Fruit fly (Drosophila melanogaster): ENCODE data around the gene mthl6.

mthl6 gene

dm6 chr3L:7529081-7530021, 43.6 kb downstream of the mthl6 start:
- TF ChIP-seq CG10669 (GFP tag; optimal IDR thresholded peaks at IDR 0.05): no peak
- TF ChIP-seq CG11902 (GFP tag; optimal IDR thresholded peaks at IDR 0.05): no peak
- TF ChIP-seq CG6276 (GFP tag; optimal IDR thresholded peaks at IDR 0.05): peak; percentile 18
- no peak for TF ChIP-seq spab (GFP tag; optimal IDR thresholded peaks at IDR 0.05)
- TF ChIP-seq lz (GFP tag; optimal IDR thresholded peaks at IDR 0.05): peak; percentile 39
- peak; percentile 67 for TF ChIP-seq vri (GFP tag; optimal IDR thresholded peaks at IDR 0.05)
- peak; percentile 49 for TF ChIP-seq Met (GFP tag; optimal IDR thresholded peaks at IDR 0.05)
- peak; percentile 60 for TF ChIP-seq CG32006 (GFP tag; optimal IDR thresholded peaks at IDR 0.05)
- TF ChIP-seq CG3919 (GFP tag; optimal IDR thresholded peaks at IDR 0.05): peak; percentile 5
- TF ChIP-seq Lpt (GFP tag; optimal IDR thresholded peaks at IDR 0.05): no peak
- TF ChIP-seq ss (GFP tag; optimal IDR thresholded peaks at IDR 0.05): peak in 1 of 2 experiments; percentile 55
- peak; percentile 22 for TF ChIP-seq Sox14 (GFP tag; optimal IDR thresholded peaks at IDR 0.05)
- TF ChIP-seq CG6163 (GFP tag; IDR thresholded peaks at IDR 0.05): no peak; the same call in 2 of the 3 replicates
- no peak for TF ChIP-seq Gug (GFP tag; IDR thresholded peaks at IDR 0.05)
- no peak for TF ChIP-seq CG6808 (GFP tag; optimal IDR thresholded peaks at IDR 0.05)
- TF ChIP-seq CG34406 (GFP tag; optimal IDR thresholded peaks at IDR 0.05): peak; percentile 7
- no peak for TF ChIP-seq OdsH (GFP tag; optimal IDR thresholded peaks at IDR 0.05)
- TF ChIP-seq Hr39 (GFP tag; optimal IDR thresholded peaks at IDR 0.05): peak; percentile 54
- no peak for TF ChIP-seq CG3032 (tag; optimal IDR thresholded peaks at IDR 0.05)
- TF ChIP-seq Eip93F (GFP tag; optimal IDR thresholded peaks at IDR 0.05): no peak
- no peak for TF ChIP-seq topi (GFP tag; optimal IDR thresholded peaks at IDR 0.05)
- peak; percentile 18 for TF ChIP-seq net (GFP tag; optimal IDR thresholded peaks at IDR 0.05)
- peak; percentile 60 for TF ChIP-seq eg (GFP tag; IDR thresholded peaks at IDR 0.05)
- TF ChIP-seq CG11294 (GFP tag; IDR thresholded peaks at IDR 0.05): 0 out of 2 replicates have a peak, but pooled peaks have one; percentile 26
- no peak for TF ChIP-seq Hr38 (GFP tag; optimal IDR thresholded peaks at IDR 0.05)
- TF ChIP-seq Eip78C (GFP tag): peak; percentile 67
- peak; percentile 25 for TF ChIP-seq cyc (GFP tag; optimal IDR thresholded peaks at IDR 0.05)
- no peak for TF ChIP-seq CG11762 (GFP tag; optimal IDR thresholded peaks at IDR 0.05; ENCODE audit: insufficient read depth)
- no peak for TF ChIP-seq fkh (GFP tag; optimal IDR thresholded peaks at IDR 0.05)
- TF ChIP-seq CG31627 (GFP tag; optimal IDR thresholded peaks at IDR 0.05): peak; percentile 53
- TF ChIP-seq acj6 (GFP tag; optimal IDR thresholded peaks at IDR 0.05): no peak
- TF ChIP-seq CG8632 (GFP tag; optimal IDR thresholded peaks at IDR 0.05): peak; percentile 3
- TF ChIP-seq CG10631 (GFP tag; optimal IDR thresholded peaks at IDR 0.05): no peak
- peak; percentile 31 for TF ChIP-seq CG6792 (GFP tag; optimal IDR thresholded peaks at IDR 0.05)
- TF ChIP-seq Ets21C (GFP tag; optimal IDR thresholded peaks at IDR 0.05): peak; percentile 29
- peak; percentile 11 for TF ChIP-seq dac (GFP tag; optimal IDR thresholded peaks at IDR 0.05)
- TF ChIP-seq CG15336 (GFP tag; IDR thresholded peaks at IDR 0.05): peak; percentile 43; the same call in 1 of the 2 replicates
- 0 out of 3 replicates have a peak, but pooled peaks have one; percentile 18 for TF ChIP-seq CG8119 (GFP tag; IDR thresholded peaks at IDR 0.05)
- TF ChIP-seq CG4318 (GFP tag; optimal IDR thresholded peaks at IDR 0.05): peak; percentile 24
- no peak for TF ChIP-seq CG9139 (GFP tag; optimal IDR thresholded peaks at IDR 0.05)
- TF ChIP-seq Hr4 (GFP tag; optimal IDR thresholded peaks at IDR 0.05): peak; percentile 61
- peak; percentile 45 for TF ChIP-seq Smox (GFP tag; optimal IDR thresholded peaks at IDR 0.05)
- no peak for TF ChIP-seq fd85E (GFP tag; optimal IDR thresholded peaks at IDR 0.05)
- peak; percentile 20 for TF ChIP-seq CG16779 (tag; optimal IDR thresholded peaks at IDR 0.05)
- TF ChIP-seq svp (GFP tag): no peak
- TF ChIP-seq dsx (GFP tag; optimal IDR thresholded peaks at IDR 0.05; ENCODE audit: poor library complexity, severe bottlenecking): no peak
- TF ChIP-seq CG7368 (GFP tag; optimal IDR thresholded peaks at IDR 0.05): no peak
- TF ChIP-seq Sox102F (GFP tag; optimal IDR thresholded peaks at IDR 0.05): no peak
- no peak for TF ChIP-seq Ets96B (tag; optimal IDR thresholded peaks at IDR 0.05)
- no peak for TF ChIP-seq salr (GFP tag; optimal IDR thresholded peaks at IDR 0.05)

Measured in whole organism, prepupa.